Fruit fly (Drosophila melanogaster): Measurements from ENCODE around the gene png.

- TF ChIP-seq CG9948 (tag; optimal IDR thresholded peaks at IDR 0.05) (no peak), CG8301 (tag; optimal IDR thresholded peaks at IDR 0.05) (no peak), CG34367 (tag; optimal IDR thresholded peaks at IDR 0.05) (no peak), CG17806 (tag; optimal IDR thresholded peaks at IDR 0.05) (no peak), CG10348 (GFP tag; IDR thresholded peaks at IDR 0.05) (no peak), CG4496 (GFP tag; IDR thresholded peaks at IDR 0.05) (peak; percentile 32; the same call in 1 of the 3 replicates), D1 (tag; optimal IDR thresholded peaks at IDR 0.05) (no peak), CG15710 (tag; optimal IDR thresholded peaks at IDR 0.05) (no peak), Pif1B (GFP tag; optimal IDR thresholded peaks at IDR 0.05) (no peak), rn (GFP tag; IDR thresholded peaks at IDR 0.05) (no peak), EcR (GFP tag; optimal IDR thresholded peaks at IDR 0.05) (no peak), Pif1A (GFP tag; optimal IDR thresholded peaks at IDR 0.05) (no peak), CG12605 (GFP tag; IDR thresholded peaks at IDR 0.05) (no peak), Snoo (tag; optimal IDR thresholded peaks at IDR 0.05) (no peak)
These were observed 49.0 kb downstream of the png start for dm6 chrX:1308444-1308843.
